Fruit fly (Drosophila melanogaster) whole organism, wandering third instar larva: ENCODE results near the gene Atg3.

ENCODE experiments used
- Abd-B ChIP-seq: fragments of >200 bp; optimal IDR thresholded peaks from 2 replicates; lab custom pipeline; 2017; ENCODE audit warnings: missing biosample characterization, missing genetic modification characterization
- CG32264 ChIP-seq: fragments of 200-800 bp; sonication (Bioruptor generic); optimal IDR thresholded peaks from 2 replicates; lab custom pipeline; 2016; ENCODE audit warnings: missing biosample characterization, missing genetic modification characterization
- CG9705 ChIP-seq: fragments of 200-800 bp; sonication (Bioruptor generic); optimal IDR thresholded peaks from 2 replicates; lab custom pipeline; 2018; ENCODE audit warnings: missing biosample characterization, mild to moderate bottlenecking, missing genetic modification characterization
- CrebA ChIP-seq: fragments of 200-800 bp; sonication (Bioruptor generic); optimal IDR thresholded peaks from 2 replicates; lab custom pipeline; 2016; ENCODE audit warnings: missing biosample characterization, mild to moderate bottlenecking, missing genetic modification characterization, borderline replicate concordance
- Dfd ChIP-seq: fragments of >200 bp; optimal IDR thresholded peaks from 2 replicates; lab custom pipeline; 2017; ENCODE audit warnings: missing biosample characterization, missing genetic modification characterization
- GATAd ChIP-seq: sonication (Bioruptor generic); optimal IDR thresholded peaks from 2 replicates; lab custom pipeline; 2016; ENCODE audit warnings: missing biosample characterization, missing genetic modification characterization
- HLH106 ChIP-seq: fragments of 200-800 bp; optimal IDR thresholded peaks from 3 replicates; lab custom pipeline; 2019; ENCODE audit warnings: missing biosample characterization, mild to moderate bottlenecking, missing genetic modification characterization, moderate library complexity
- Hnf4 ChIP-seq: fragments of 200-800 bp; sonication (Bioruptor generic); optimal IDR thresholded peaks from 2 replicates; lab custom pipeline; 2016; ENCODE audit warnings: missing biosample characterization, mild to moderate bottlenecking, missing genetic modification characterization
- Hr78 ChIP-seq: fragments of >200 bp; optimal IDR thresholded peaks from 2 replicates; lab custom pipeline; 2017; ENCODE audit warnings: missing biosample characterization, missing genetic modification characterization
- Jra ChIP-seq: sonication (Bioruptor generic); optimal IDR thresholded peaks from 2 replicates; lab custom pipeline; 2016; ENCODE audit warnings: missing biosample characterization, missing genetic modification characterization
- Mio ChIP-seq: sonication (Bioruptor generic); optimal IDR thresholded peaks from 2 replicates; lab custom pipeline; 2016; ENCODE audit warnings: missing biosample characterization, missing genetic modification characterization
- Myc ChIP-seq: fragments of >200 bp; optimal IDR thresholded peaks from 2 replicates; lab custom pipeline; 2017
- N ChIP-seq: fragments of >200 bp; optimal IDR thresholded peaks from 2 replicates; lab custom pipeline; 2018; ENCODE audit warnings: missing biosample characterization, missing external identifiers, missing genetic modification characterization
- OdsH ChIP-seq: fragments of 200-800 bp; sonication (Bioruptor generic); optimal IDR thresholded peaks from 2 replicates; lab custom pipeline; 2016; ENCODE audit warnings: missing biosample characterization, mild to moderate bottlenecking, missing genetic modification characterization
- Rel ChIP-seq, 2 experiments: fragments of 200-800 bp; sonication (Bioruptor generic) in 1 of 2; optimal IDR thresholded peaks; 2 replicates in 1 of 2; 3 replicates in 1 of 2; lab custom pipeline; 2016 to 2019; ENCODE audit warnings: mild to moderate bottlenecking in 2 of 2, missing biosample characterization in 2 of 2, missing genetic modification characterization in 2 of 2, moderate library complexity in 1 of 2
- Sp1 ChIP-seq: fragments of 200-800 bp; sonication (Bioruptor generic); optimal IDR thresholded peaks from 3 replicates; lab custom pipeline; 2019; ENCODE audit warnings: missing biosample characterization, mild to moderate bottlenecking, missing genetic modification characterization, moderate library complexity
- Vsx2 ChIP-seq: fragments of 200-300, 225-300 bp; sonication (Bioruptor generic); optimal IDR thresholded peaks from 2 replicates; lab custom pipeline; 2018; ENCODE audit warnings: missing biosample characterization, missing genetic modification characterization; ENCODE audit not compliant: partially characterized antibody
- br ChIP-seq: fragments of 200-800 bp; sonication (Bioruptor generic); optimal IDR thresholded peaks from 2 replicates; lab custom pipeline; 2016; ENCODE audit warnings: missing biosample characterization, missing genetic modification characterization
- brk ChIP-seq: fragments of 200-800 bp; sonication (Bioruptor generic); optimal IDR thresholded peaks from 2 replicates; lab custom pipeline; 2016; ENCODE audit warnings: missing biosample characterization, mild to moderate bottlenecking, missing genetic modification characterization
- dl ChIP-seq, 2 experiments: fragments of 175-275, 200-275 bp in 1 of 2; fragments of 200-275 bp in 1 of 2; sonication (Bioruptor generic); optimal IDR thresholded peaks; lab custom pipeline; 2018; ENCODE audit warnings: mild to moderate bottlenecking in 2 of 2, missing biosample characterization in 2 of 2, missing genetic modification characterization in 2 of 2, moderate library complexity in 2 of 2; ENCODE audit not compliant: partially characterized antibody in 2 of 2, insufficient read depth in 1 of 2
- dmrt93B ChIP-seq: fragments of 200-800 bp; sonication (Bioruptor generic); optimal IDR thresholded peaks from 2 replicates; lab custom pipeline; 2018; ENCODE audit warnings: missing biosample characterization, mild to moderate bottlenecking, missing genetic modification characterization
- dsf ChIP-seq: sonication (Bioruptor generic); optimal IDR thresholded peaks from 2 replicates; lab custom pipeline; 2016; ENCODE audit warnings: missing biosample characterization, missing genetic modification characterization, borderline replicate concordance
- ey ChIP-seq: fragments of 200-800 bp; sonication (Bioruptor generic); optimal IDR thresholded peaks from 2 replicates; lab custom pipeline; 2016; ENCODE audit warnings: missing biosample characterization, missing genetic modification characterization
- foxo ChIP-seq, 2 experiments: fragments of 200-800 bp; sonication (Bioruptor generic); optimal IDR thresholded peaks; 2 replicates in 1 of 2; 3 replicates in 1 of 2; lab custom pipeline; 2016 to 2017; ENCODE audit warnings: missing biosample characterization in 2 of 2, missing genetic modification characterization in 2 of 2
- fru ChIP-seq: fragments of 200-800 bp; sonication (Bioruptor generic); optimal IDR thresholded peaks from 3 replicates; lab custom pipeline; 2016; ENCODE audit warnings: missing biosample characterization, mild to moderate bottlenecking, missing genetic modification characterization
- h ChIP-seq: fragments of 200-800 bp; sonication (Bioruptor generic); optimal IDR thresholded peaks from 3 replicates; lab custom pipeline; 2016; ENCODE audit warnings: missing biosample characterization, mild to moderate bottlenecking, missing genetic modification characterization
- jim ChIP-seq: fragments of 175-275, 200-325 bp; sonication (Bioruptor generic); optimal IDR thresholded peaks from 2 replicates; lab custom pipeline; 2016; ENCODE audit warnings: missing biosample characterization, mild to moderate bottlenecking, missing genetic modification characterization
- lola ChIP-seq: fragments of >200 bp; optimal IDR thresholded peaks from 2 replicates; lab custom pipeline; 2017; ENCODE audit warnings: missing biosample characterization, missing genetic modification characterization
- psq ChIP-seq: fragments of 200-800 bp; sonication (Bioruptor generic); optimal IDR thresholded peaks from 3 replicates; lab custom pipeline; 2017; ENCODE audit warnings: missing biosample characterization, mild to moderate bottlenecking, missing genetic modification characterization, moderate library complexity
- rgr ChIP-seq: fragments of 200-800 bp; sonication (Bioruptor generic); optimal IDR thresholded peaks from 3 replicates; lab custom pipeline; 2016; ENCODE audit warnings: missing biosample characterization, mild to moderate bottlenecking, missing genetic modification characterization
- sage ChIP-seq: fragments of 200-800 bp; sonication (Bioruptor generic); optimal IDR thresholded peaks from 2 replicates; lab custom pipeline; 2016; ENCODE audit warnings: missing biosample characterization, mild to moderate bottlenecking, missing genetic modification characterization
- sv ChIP-seq: fragments of 200-800 bp; sonication (Bioruptor generic); optimal IDR thresholded peaks from 3 replicates; lab custom pipeline; 2016; ENCODE audit warnings: missing biosample characterization, missing genetic modification characterization
- tai ChIP-seq: sonication (Bioruptor generic); optimal IDR thresholded peaks from 2 replicates; lab custom pipeline; 2016; ENCODE audit warnings: missing biosample characterization, missing genetic modification characterization
- usp ChIP-seq: fragments of >200 bp; optimal IDR thresholded peaks from 2 replicates; lab custom pipeline; 2017; ENCODE audit warnings: missing biosample characterization, missing genetic modification characterization
- woc ChIP-seq: sonication (Bioruptor generic); optimal IDR thresholded peaks from 2 replicates; lab custom pipeline; 2016; ENCODE audit warnings: missing biosample characterization, mild to moderate bottlenecking, missing genetic modification characterization

The Atg3 gene

dm6 chr3L:18747953-18748756 is at the start of gene Atg3, which contains the start of gene Nufip:
Gene Atg3, plus strand, starts transcription at chr3L:18748687.
Gene Nufip, minus strand, starts transcription at chr3L:18748367.
- TF ChIP-seq br (GFP tag; lab: Kevin White, UChicago): no peak
- peak; percentile 51 for TF ChIP-seq tai
- no peak for TF ChIP-seq dsf
- TF ChIP-seq Rel (GFP tag; optimal IDR thresholded peaks at IDR 0.05; lab: Kevin White, UChicago): no peak
- no peak for TF ChIP-seq Rel (tag; optimal IDR thresholded peaks at IDR 0.05; lab: Kevin White, UChicago)
- TF ChIP-seq woc (GFP tag; lab: Kevin White, UChicago): peak; percentile 51
- peak in 1 of 2 experiments; percentile 3 for TF ChIP-seq foxo (GFP tag; optimal IDR thresholded peaks at IDR 0.05; lab: Kevin White, UChicago)
- no peak for TF ChIP-seq OdsH (GFP tag; lab: Kevin White, UChicago)
- no peak for TF ChIP-seq sage
- TF ChIP-seq rgr (GFP tag; lab: Kevin White, UChicago): peak; percentile 22
- no peak for TF ChIP-seq Dfd (GFP tag; lab: Kevin White, UChicago)
- TF ChIP-seq HLH106 (tag; lab: Kevin White, UChicago): peak; percentile 52
- TF ChIP-seq N (GFP tag; lab: Kevin White, UChicago): no peak
- peak; percentile 49 for TF ChIP-seq sv
- no peak for TF ChIP-seq h
- no peak for TF ChIP-seq jim (GFP tag; lab: Kevin White, UChicago)
- TF ChIP-seq Hnf4 (GFP tag; lab: Kevin White, UChicago): peak; percentile 7
- peak; percentile 46 for TF ChIP-seq psq (GFP tag; lab: Kevin White, UChicago)
- TF ChIP-seq CG9705 (GFP tag; lab: Kevin White, UChicago): no peak
- TF ChIP-seq CrebA (GFP tag; lab: Kevin White, UChicago): no peak
- no peak for TF ChIP-seq brk (GFP tag; lab: Kevin White, UChicago)
- peak; percentile 20 for TF ChIP-seq ey (GFP tag; lab: Kevin White, UChicago)
- no peak for TF ChIP-seq CG32264 (GFP tag; lab: Kevin White, UChicago)
- no peak for TF ChIP-seq Mio (GFP tag; lab: Kevin White, UChicago)
- TF ChIP-seq GATAd (GFP tag; lab: Kevin White, UChicago): no peak
- no peak for TF ChIP-seq dmrt93B (GFP tag; lab: Kevin White, UChicago)
- TF ChIP-seq Abd-B (GFP tag; lab: Kevin White, UChicago): no peak
- no peak for TF ChIP-seq lola (GFP tag; lab: Kevin White, UChicago)
- TF ChIP-seq usp: no peak
- TF ChIP-seq Myc (lab: Kevin White, UChicago): no peak
- no peak for TF ChIP-seq Vsx2 (GFP tag; lab: Kevin White, UChicago)
- TF ChIP-seq Sp1 (GFP tag; lab: Kevin White, UChicago): peak; percentile 28
- TF ChIP-seq fru (GFP tag; lab: Kevin White, UChicago): no peak
- TF ChIP-seq Jra (GFP tag; lab: Kevin White, UChicago): peak; percentile 4
- no peak for TF ChIP-seq dl (GFP tag; optimal IDR thresholded peaks at IDR 0.05; lab: Kevin White, UChicago; ENCODE audit: insufficient read depth in 1 of 2, partially characterized antibody in 2 of 2)
- TF ChIP-seq, all 38 proteins: peak for 11

dm6 chr3L:18723172-18723571 is 25.3 kb upstream of the Atg3 start, which contains the start of gene CG12477:
Gene CG12477, minus strand, starts transcription at chr3L:18723272.
- no peak for TF ChIP-seq Vsx2 (GFP tag; lab: Kevin White, UChicago)
- TF ChIP-seq foxo (GFP tag; optimal IDR thresholded peaks at IDR 0.05; lab: Kevin White, UChicago): no peak
- TF ChIP-seq, all 38 proteins: peak for 0

DNA sequence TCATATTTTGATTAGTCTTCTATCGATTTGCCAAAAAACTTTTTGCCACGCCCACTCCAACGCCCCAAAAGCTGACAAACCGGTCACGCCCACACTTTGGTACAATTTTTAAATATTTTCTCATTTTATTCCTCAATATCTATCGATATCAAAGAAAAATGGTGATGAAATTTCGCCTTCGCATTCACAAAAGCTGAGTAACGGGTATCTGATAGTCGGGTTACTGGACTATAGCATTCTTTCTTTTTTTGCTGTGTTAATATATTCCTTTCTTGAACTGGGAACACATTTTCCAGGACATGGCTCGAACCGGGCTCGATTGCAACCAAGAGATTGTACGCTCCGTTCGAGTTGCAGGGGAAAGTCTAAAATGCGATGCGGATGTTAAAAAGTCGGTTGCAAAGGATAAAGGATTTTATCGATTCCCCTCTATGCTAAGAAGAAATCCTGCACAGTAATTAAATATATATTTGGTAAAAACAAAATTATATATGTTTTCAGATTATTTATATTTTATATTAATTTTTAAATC is 5.5 kb upstream of the Atg3 start:
- TF ChIP-seq Hr78 (no peak), Abd-B (GFP tag; lab: Kevin White, UChicago) (no peak), h (no peak), Dfd (GFP tag; lab: Kevin White, UChicago) (peak; percentile 92), brk (GFP tag; lab: Kevin White, UChicago) (no peak)
